Worm (Caenorhabditis elegans) whole organism, young adult: ENCODE results near the gene T14B4.1.

ENCODE experiments used
- B0336.3 ChIP-seq: fragments of 200-800 bp; sonication (Bioruptor generic); IDR thresholded peaks from 2 replicates; pipeline ENCODE4 v1.3.6; 2022; ENCODE audit warnings: missing genetic modification characterization, missing compliant biosample characterization
- D2030.7 ChIP-seq: fragments of 200-800 bp; sonication (Bioruptor generic); IDR thresholded peaks from 2 replicates; pipeline ENCODE4 v1.3.6; 2022; ENCODE audit warnings: missing genetic modification reagents, missing genetic modification characterization, missing compliant biosample characterization
- F22D6.2 ChIP-seq: sonication (generic microtip); optimal IDR thresholded peaks from 2 replicates; lab custom pipeline; 2016; ENCODE audit warnings: mild to moderate bottlenecking, missing genetic modification characterization, missing compliant biosample characterization
- F49E8.2 ChIP-seq: sonication (generic microtip); optimal IDR thresholded peaks from 3 replicates; lab custom pipeline; 2017; ENCODE audit warnings: missing genetic modification characterization, mild to moderate bottlenecking, missing compliant biosample characterization, antibody characterized with exemption, moderate library complexity; ENCODE audit not compliant: insufficient read depth
- F55B11.4 ChIP-seq: sonication (generic microtip); optimal IDR thresholded peaks from 2 replicates; lab custom pipeline; 2016; ENCODE audit warnings: missing compliant biosample characterization, missing genetic modification characterization, borderline replicate concordance; ENCODE audit not compliant: insufficient read depth
- K12H6.12 ChIP-seq: fragments of 200-800 bp; sonication (Bioruptor generic); optimal IDR thresholded peaks from 2 replicates; lab custom pipeline; 2018; ENCODE audit warnings: mild to moderate bottlenecking, missing genetic modification characterization, missing compliant biosample characterization
- ZK185.1 ChIP-seq: sonication (generic microtip); optimal IDR thresholded peaks from 2 replicates; lab custom pipeline; 2016; ENCODE audit warnings: mild to moderate bottlenecking, missing genetic modification characterization, missing compliant biosample characterization; ENCODE audit not compliant: poor library complexity, severe bottlenecking
- aptf-3 ChIP-seq: fragments of 200-800 bp; sonication (Bioruptor generic); IDR thresholded peaks from 2 replicates; pipeline ENCODE4 v1.3.6; 2022; ENCODE audit warnings: missing genetic modification characterization, missing compliant biosample characterization
- atf-7 ChIP-seq: sonication (generic microtip); optimal IDR thresholded peaks from 2 replicates; lab custom pipeline; 2017; ENCODE audit warnings: mild to moderate bottlenecking, missing genetic modification characterization, missing compliant biosample characterization
- attf-5 ChIP-seq: fragments of 200-800 bp; sonication (Bioruptor generic); optimal IDR thresholded peaks from 2 replicates; lab custom pipeline; 2018; ENCODE audit warnings: mild to moderate bottlenecking, missing genetic modification characterization, missing compliant biosample characterization
- cebp-1 ChIP-seq, 2 experiments: fragments of 200-800 bp in 1 of 2; sonication (Bioruptor generic) in 1 of 2; sonication (generic microtip) in 1 of 2; IDR thresholded peaks in 1 of 2; optimal IDR thresholded peaks in 1 of 2; 2 replicates each; pipeline versions ENCODE4 v1.3.6 to Lab custom; 2017 to 2022; ENCODE audit warnings: missing compliant biosample characterization in 2 of 2, missing genetic modification characterization in 2 of 2, mild to moderate bottlenecking in 1 of 2, missing genetic modification reagents in 1 of 2, moderate library complexity in 1 of 2
- ceh-58 ChIP-seq: fragments of 200-800 bp; sonication (Bioruptor generic); IDR thresholded peaks from 2 replicates; pipeline ENCODE4 v1.3.6; 2022; ENCODE audit warnings: missing genetic modification characterization, missing compliant biosample characterization
- die-1 ChIP-seq: sonication (generic microtip); optimal IDR thresholded peaks from 2 replicates; lab custom pipeline; 2016; ENCODE audit warnings: missing genotype, mild to moderate bottlenecking, missing genetic modification characterization, missing compliant biosample characterization
- dox-1 ChIP-seq: fragments of 200-800 bp; sonication (Bioruptor generic); IDR thresholded peaks from 2 replicates; pipeline ENCODE4 v1.3.6; 2022; ENCODE audit warnings: missing genetic modification reagents, missing genetic modification characterization, missing compliant biosample characterization
- dpff-1 ChIP-seq: sonication (generic microtip); optimal IDR thresholded peaks from 2 replicates; lab custom pipeline; 2017; ENCODE audit warnings: mild to moderate bottlenecking, missing genetic modification characterization, missing compliant biosample characterization
- dpl-1 ChIP-seq: fragments of 150-350 bp; optimal IDR thresholded peaks from 2 replicates; lab custom pipeline; 2014; ENCODE audit warnings: missing biosample characterization, missing genetic modification reagents, missing genetic modification characterization
- ekl-4 ChIP-seq: fragments of 200-800 bp; sonication (Bioruptor generic); IDR thresholded peaks from 2 replicates; pipeline ENCODE4 v1.3.6; 2022; ENCODE audit warnings: missing genetic modification reagents, missing genetic modification characterization, missing compliant biosample characterization
- gei-17 ChIP-seq: fragments of 200-800 bp; sonication (Bioruptor generic); optimal IDR thresholded peaks from 2 replicates; lab custom pipeline; 2018; ENCODE audit warnings: mild to moderate bottlenecking, missing genetic modification characterization, missing compliant biosample characterization
- him-1 ChIP-seq: sonication (generic microtip); optimal IDR thresholded peaks from 2 replicates; lab custom pipeline; 2016; ENCODE audit warnings: missing genotype, missing genetic modification reagents, missing genetic modification characterization, missing compliant biosample characterization
- hlh-26 ChIP-seq: fragments of 200-800 bp; sonication (Bioruptor generic); conservative IDR thresholded peaks from 2 replicates; pipeline ENCODE4 v1.3.6; 2022; ENCODE audit warnings: missing genetic modification reagents, missing genetic modification characterization, missing compliant biosample characterization
- hmg-20 ChIP-seq: fragments of 200-800 bp; sonication (Bioruptor generic); IDR thresholded peaks from 2 replicates; pipeline ENCODE4 v1.3.6; 2022; ENCODE audit warnings: missing genetic modification reagents, missing genetic modification characterization, missing compliant biosample characterization
- let-526 ChIP-seq: fragments of 200-800 bp; sonication (Bioruptor generic); IDR thresholded peaks from 2 replicates; pipeline ENCODE4 v1.3.6; 2022; ENCODE audit warnings: missing genetic modification reagents, missing genetic modification characterization, missing compliant biosample characterization
- let-607 ChIP-seq, 2 experiments: fragments of 200-800 bp in 1 of 2; sonication (Bioruptor generic) in 1 of 2; sonication (generic microtip) in 1 of 2; optimal IDR thresholded peaks; 2 replicates each; lab custom pipeline; 2016 to 2018; ENCODE audit warnings: mild to moderate bottlenecking in 2 of 2, missing compliant biosample characterization in 2 of 2, missing genetic modification characterization in 2 of 2, moderate library complexity in 2 of 2, missing genotype in 1 of 2
- madf-10 ChIP-seq: sonication (generic microtip); optimal IDR thresholded peaks from 2 replicates; lab custom pipeline; 2016; ENCODE audit warnings: mild to moderate bottlenecking, missing genetic modification characterization, missing compliant biosample characterization
- madf-3 ChIP-seq: fragments of 200-800 bp; sonication (Bioruptor generic); IDR thresholded peaks from 2 replicates; pipeline ENCODE4 v1.3.6; 2022; ENCODE audit warnings: missing genetic modification reagents, missing genetic modification characterization, missing compliant biosample characterization
- nhr-120 ChIP-seq: fragments of 200-800 bp; sonication (Bioruptor generic); IDR thresholded peaks from 2 replicates; pipeline ENCODE4 v1.3.6; 2022; ENCODE audit warnings: missing genetic modification characterization, missing compliant biosample characterization
- repo-1 ChIP-seq: sonication (generic microtip); optimal IDR thresholded peaks from 2 replicates; lab custom pipeline; 2017; ENCODE audit warnings: mild to moderate bottlenecking, missing genetic modification characterization, missing compliant biosample characterization
- rpc-1 ChIP-seq, 2 experiments: fragments of 150-350 bp in 1 of 2; sonication (generic microtip) in 1 of 2; optimal IDR thresholded peaks; 2 replicates each; lab custom pipeline; 2014 to 2018; ENCODE audit warnings: missing biosample characterization in 1 of 2, missing genetic modification characterization in 1 of 2, missing genetic modification reagents in 1 of 2, missing genotype in 1 of 2
- snpc-4 ChIP-seq, 5 experiments: fragments of 150-350 bp in 1 of 5; sonication (generic microtip) in 4 of 5; optimal IDR thresholded peaks; 2 replicates each; lab custom pipeline; 2014 to 2018; ENCODE audit warnings: missing genetic modification characterization in 5 of 5, missing biosample characterization in 3 of 5, antibody characterized with exemption in 2 of 5, mild to moderate bottlenecking in 2 of 5, missing compliant biosample characterization in 2 of 5, missing genotype in 2 of 5, moderate library complexity in 2 of 5, missing genetic modification reagents in 1 of 5
- somi-1 ChIP-seq: fragments of 200-800 bp; sonication (Bioruptor generic); optimal IDR thresholded peaks from 2 replicates; lab custom pipeline; 2018; ENCODE audit warnings: mild to moderate bottlenecking, missing genetic modification characterization, missing compliant biosample characterization
- sptf-2 ChIP-seq: fragments of 200-800 bp; sonication (Bioruptor generic); optimal IDR thresholded peaks from 2 replicates; lab custom pipeline; 2018; ENCODE audit warnings: mild to moderate bottlenecking, missing genetic modification characterization, missing compliant biosample characterization
- tbx-9 ChIP-seq: sonication (generic microtip); optimal IDR thresholded peaks from 2 replicates; lab custom pipeline; 2016; ENCODE audit warnings: borderline replicate concordance, missing genetic modification characterization, inconsistent platforms, missing compliant biosample characterization
- unc-62 ChIP-seq: fragments of 150-350 bp; optimal IDR thresholded peaks from 2 replicates; lab custom pipeline; 2014; ENCODE audit warnings: missing biosample characterization, missing genetic modification reagents, missing genetic modification characterization
- ztf-22 ChIP-seq: fragments of 200-800 bp; sonication (Bioruptor generic); optimal IDR thresholded peaks from 2 replicates; lab custom pipeline; 2018; ENCODE audit warnings: mild to moderate bottlenecking, missing genetic modification characterization, moderate library complexity, missing compliant biosample characterization
- ztf-3 ChIP-seq: fragments of 200-800 bp; sonication (Bioruptor generic); optimal IDR thresholded peaks from 2 replicates; lab custom pipeline; 2018; ENCODE audit warnings: mild to moderate bottlenecking, missing genetic modification characterization, missing compliant biosample characterization

The T14B4.1 gene

ce11 chrII:6782738-6783163 is 46.0 kb downstream of the T14B4.1 start (continued):
- TF ChIP-seq attf-5 (GFP tag; lab: Kevin White, UChicago) (peak; percentile 92), gei-17 (GFP tag; lab: Kevin White, UChicago) (peak; percentile 14), B0336.3 (GFP tag; lab: Robert Waterston, UW) (peak; percentile 41), ekl-4 (GFP tag; lab: Robert Waterston, UW) (no peak), D2030.7 (GFP tag; lab: Robert Waterston, UW) (no peak), dox-1 (GFP tag; lab: Robert Waterston, UW) (peak; percentile 55; the same call in 1 of the 2 replicates), ztf-22 (GFP tag; lab: Kevin White, UChicago) (no peak), snpc-4 (GFP tag; optimal IDR thresholded peaks at IDR 0.05; lab: Kevin White, UChicago) (no peak), snpc-4 (tag; optimal IDR thresholded peaks at IDR 0.05; lab: Kevin White, UChicago) (peak in 2 of 4 experiments; percentile 12 to 22), ztf-3 (no peak), dpff-1 (tag; lab: Kevin White, UChicago) (no peak), die-1 (tag; lab: Kevin White, UChicago) (no peak), madf-3 (GFP tag; lab: Robert Waterston, UW) (no peak), dpl-1 (no peak), somi-1 (GFP tag; lab: Kevin White, UChicago) (peak; percentile 52), hmg-20 (GFP tag; lab: Robert Waterston, UW) (no peak), ZK185.1 (no peak), let-607 (tag; optimal IDR thresholded peaks at IDR 0.05; lab: Kevin White, UChicago) (no peak), let-526 (GFP tag; lab: Robert Waterston, UW) (no peak), unc-62 (GFP tag; lab: Kevin White, UChicago) (no peak), tbx-9 (no peak), nhr-120 (GFP tag; lab: Robert Waterston, UW) (no peak), ceh-58 (GFP tag; lab: Robert Waterston, UW) (no peak), sptf-2 (GFP tag; lab: Kevin White, UChicago) (no peak), aptf-3 (GFP tag; lab: Robert Waterston, UW) (no peak), K12H6.12 (peak; percentile 91), F49E8.2 (no peak), repo-1 (tag; lab: Kevin White, UChicago) (no peak), madf-10 (tag; lab: Kevin White, UChicago) (no peak), F22D6.2 (no peak), him-1 (tag; lab: Kevin White, UChicago) (no peak), rpc-1 (optimal IDR thresholded peaks at IDR 0.05; lab: Kevin White, UChicago) (no peak), rpc-1 (tag; optimal IDR thresholded peaks at IDR 0.05; lab: Kevin White, UChicago) (no peak), hlh-26 (GFP tag; lab: Robert Waterston, UW) (no peak), F55B11.4 (tag; lab: Kevin White, UChicago) (no peak), atf-7 (no peak)
- TF ChIP-seq, all 124 proteins: peak for 24

DNA sequence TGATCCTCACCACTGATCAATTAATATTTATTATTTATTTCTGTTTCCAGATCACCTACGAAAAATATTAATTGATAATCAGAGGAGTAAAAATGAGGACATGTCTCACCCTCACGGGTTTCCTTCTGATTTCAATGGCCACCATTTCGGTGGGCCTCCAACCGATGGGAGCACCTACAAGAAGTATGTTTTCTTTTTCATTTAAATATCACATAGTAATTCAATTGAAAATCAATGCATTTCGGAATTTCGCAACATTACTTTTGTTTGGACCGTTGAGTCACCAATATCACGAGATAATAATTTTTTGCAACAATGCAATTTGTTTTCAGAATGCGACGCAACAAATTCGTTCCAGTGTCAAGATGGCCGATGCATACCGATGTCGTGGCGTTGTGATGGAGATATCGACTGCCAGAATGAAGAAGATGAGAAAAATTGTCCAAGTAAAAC is 46.7 kb downstream of the T14B4.1 start, which contains the start of gene gldi-2:
gldi-2 (plus strand) TSS at position 51 of the 453 bp plus-strand sequence.
- TF ChIP-seq cebp-1 (GFP tag; IDR thresholded peaks at IDR 0.05; lab: Robert Waterston, UW) (peak; percentile 56; the same call in 1 of the 2 replicates), cebp-1 (tag; optimal IDR thresholded peaks at IDR 0.05; lab: Kevin White, UChicago) (peak; percentile 86), dox-1 (GFP tag; lab: Robert Waterston, UW) (no peak), K12H6.12 (no peak), F55B11.4 (tag; lab: Kevin White, UChicago) (no peak)
